Fruit fly (Drosophila melanogaster) whole organism: ENCODE data around the gene Ilp4.

Experiments
- Dll ChIP-seq: fragments of >200 bp; optimal IDR thresholded peaks from 2 replicates; lab custom pipeline; 2017
- EcR ChIP-seq, 2 experiments: fragments of >200 bp; optimal IDR thresholded peaks; 2 replicates each; lab custom pipeline; 2017; ENCODE audit warnings: missing biosample characterization in 2 of 2, missing genetic modification characterization in 2 of 2, missing genetic modification reagents in 2 of 2
- pan ChIP-seq: fragments of >200 bp; optimal IDR thresholded peaks from 2 replicates; lab custom pipeline; 2017
- psq ChIP-seq: fragments of >200 bp; optimal IDR thresholded peaks from 2 replicates; lab custom pipeline; 2017
- usp ChIP-seq: fragments of >200 bp; optimal IDR thresholded peaks from 2 replicates; lab custom pipeline; 2017; ENCODE audit warnings: missing biosample characterization, missing genetic modification characterization, mixed read lengths

dm6 chr3L:9845980-9846538 lies 42.0 kb upstream of the Ilp4 start:
- TF ChIP-seq psq (lab: Kevin White, UChicago): no peak
- TF ChIP-seq Dll: no peak
- TF ChIP-seq usp: no peak
- TF ChIP-seq pan: no peak
- no peak for TF ChIP-seq EcR (GFP tag; optimal IDR thresholded peaks at IDR 0.05; lab: Kevin White, UChicago)
